Worm (Caenorhabditis elegans) whole organism, early embryonic: ENCODE data around the gene glb-10.

Experiments used
- ama-1 ChIP-seq: fragments of 150-350 bp; optimal IDR thresholded peaks from 2 replicates; lab custom pipeline; 2014
- ets-7 ChIP-seq: sonication (generic microtip); optimal IDR thresholded peaks from 2 replicates; lab custom pipeline; 2016; ENCODE audit warnings: missing genotype, missing genetic modification characterization, missing compliant biosample characterization
- pes-1 ChIP-seq: fragments of 200-800 bp; sonication (Bioruptor generic); IDR thresholded peaks from 2 replicates; pipeline ENCODE4 v1.3.6; 2022; ENCODE audit warnings: missing genetic modification reagents, missing genetic modification characterization, missing compliant biosample characterization
- tbx-11 ChIP-seq: fragments of 200-800 bp; sonication (Bioruptor generic); IDR thresholded peaks from 2 replicates; pipeline ENCODE4 v1.3.6; 2022; ENCODE audit warnings: missing genetic modification characterization, missing compliant biosample characterization
- tra-4 ChIP-seq: sonication (generic microtip); optimal IDR thresholded peaks from 2 replicates; lab custom pipeline; 2017; ENCODE audit warnings: missing genetic modification characterization, missing compliant biosample characterization

ce11 chrII:6311888-6312287 is 2.8 kb upstream of the glb-10 start:
- TF ChIP-seq pes-1 (no peak), ama-1 (lab: Kevin White, UChicago) (no peak), tra-4 (tag; lab: Kevin White, UChicago) (no peak), tbx-11 (GFP tag; lab: Robert Waterston, UW) (no peak), ets-7 (tag; lab: Kevin White, UChicago) (no peak)
